Fruit fly (Drosophila melanogaster) whole organism, embryonic: Measurements from ENCODE around the gene UQCR-14L.

Experiments used
- Adf1 ChIP-seq: fragments of 200-800 bp; sonication (Bioruptor generic); IDR thresholded peaks from 2 replicates; pipeline ENCODE4 v1.3.6; 2022; ENCODE audit warnings: missing biosample characterization, missing genetic modification characterization
- Awh ChIP-seq: fragments of 200-800 bp; sonication (Bioruptor generic); IDR thresholded peaks from 2 replicates; pipeline ENCODE4, ENCODE4 v1.3.6; 2022; ENCODE audit warnings: missing biosample characterization, missing genetic modification characterization
- CG10979 ChIP-seq: fragments of 200-800 bp; sonication (Bioruptor generic); optimal IDR thresholded peaks from 2 replicates; lab custom pipeline; 2018; ENCODE audit warnings: missing biosample characterization, mild to moderate bottlenecking, missing genetic modification characterization, moderate library complexity
- CG11504 ChIP-seq: fragments of 200-800 bp; sonication (Bioruptor generic); optimal IDR thresholded peaks from 3 replicates; lab custom pipeline; 2019; ENCODE audit warnings: missing biosample characterization, mild to moderate bottlenecking, missing genetic modification characterization, moderate library complexity
- CG11695 ChIP-seq: fragments of 200-800 bp; sonication (Bioruptor generic); IDR thresholded peaks from 3 replicates; pipeline ENCODE4 v1.3.6; 2022; ENCODE audit warnings: missing biosample characterization, missing genetic modification characterization
- CG12219 ChIP-seq: fragments of 200-800 bp; sonication (Bioruptor generic); optimal IDR thresholded peaks from 3 replicates; lab custom pipeline; 2018; ENCODE audit warnings: missing biosample characterization, mild to moderate bottlenecking, missing genetic modification characterization
- CG12942 ChIP-seq: fragments of 200-800 bp; sonication (Bioruptor generic); optimal IDR thresholded peaks from 3 replicates; lab custom pipeline; 2016; ENCODE audit warnings: missing biosample characterization, missing genetic modification characterization
- CG17359 ChIP-seq: fragments of 200-800 bp; sonication (Bioruptor generic); optimal IDR thresholded peaks from 3 replicates; lab custom pipeline; 2018; ENCODE audit warnings: missing biosample characterization, mild to moderate bottlenecking, missing genetic modification characterization, moderate library complexity
- CG1792 ChIP-seq: fragments of 200-800 bp; sonication (Bioruptor generic); optimal IDR thresholded peaks from 2 replicates; lab custom pipeline; 2016; ENCODE audit warnings: missing biosample characterization, missing genetic modification characterization
- CG2199 ChIP-seq: fragments of 200-800 bp; sonication (Bioruptor generic); IDR thresholded peaks from 3 replicates; pipeline ENCODE4 v1.3.6; 2022; ENCODE audit warnings: missing biosample characterization, missing genetic modification characterization
- CG2678 ChIP-seq: fragments of 200-800 bp; sonication (Bioruptor generic); optimal IDR thresholded peaks from 3 replicates; lab custom pipeline; 2019; ENCODE audit warnings: missing biosample characterization, mild to moderate bottlenecking, missing genetic modification characterization, moderate library complexity
- CG30403 ChIP-seq: fragments of 200-800 bp; sonication (Bioruptor generic); optimal IDR thresholded peaks from 3 replicates; lab custom pipeline; 2016; ENCODE audit warnings: missing biosample characterization, missing genetic modification characterization
- CG32767 ChIP-seq: fragments of 200-800 bp; sonication (Bioruptor generic); IDR thresholded peaks from 2 replicates; pipeline ENCODE4 v1.3.6; 2022; ENCODE audit warnings: missing biosample characterization, missing genetic modification characterization
- CG5953 ChIP-seq: fragments of 200-800 bp; sonication (Bioruptor generic); IDR thresholded peaks from 2 replicates; pipeline ENCODE4 v1.3.6; 2022; ENCODE audit warnings: missing biosample characterization, missing genetic modification characterization
- CG9727 ChIP-seq: fragments of 200-800 bp; sonication (Bioruptor generic); optimal IDR thresholded peaks from 3 replicates; lab custom pipeline; 2017; ENCODE audit warnings: missing biosample characterization, mild to moderate bottlenecking, missing genetic modification characterization
- Dll ChIP-seq: fragments of 200-800 bp; sonication (Bioruptor generic); IDR thresholded peaks from 4 replicates; pipeline ENCODE4 v1.3.6; 2022; ENCODE audit warnings: missing biosample characterization, missing genetic modification characterization; ENCODE audit not compliant: partially characterized antibody
- Doc3 ChIP-seq: fragments of 200-800 bp; sonication (Bioruptor generic); IDR thresholded peaks from 3 replicates; pipeline ENCODE4 v1.3.6; 2022; ENCODE audit warnings: missing biosample characterization, missing genetic modification characterization; ENCODE audit not compliant: partially characterized antibody
- Drgx ChIP-seq: fragments of 200-800 bp; sonication (Bioruptor generic); IDR thresholded peaks from 2 replicates; pipeline ENCODE4 v1.3.6; 2022; ENCODE audit warnings: missing biosample characterization, missing genetic modification characterization
- E2f2 ChIP-seq: fragments of 200-800 bp; sonication (Bioruptor generic); IDR thresholded peaks from 2 replicates; pipeline ENCODE4 v1.3.6; 2022; ENCODE audit warnings: missing biosample characterization, missing genetic modification characterization
- Hmr ChIP-seq: fragments of 200-800 bp; sonication (Bioruptor generic); optimal IDR thresholded peaks from 3 replicates; lab custom pipeline; 2017; ENCODE audit warnings: mild to moderate bottlenecking, missing biosample characterization, missing genetic modification reagents, missing genetic modification characterization
- MESR4 ChIP-seq: fragments of 200-800 bp; sonication (Bioruptor generic); optimal IDR thresholded peaks from 2 replicates; lab custom pipeline; 2018; ENCODE audit warnings: missing biosample characterization, mild to moderate bottlenecking, missing genetic modification characterization, moderate library complexity
- Med ChIP-seq: fragments of 200-800 bp; sonication (Bioruptor generic); peaks from one replicate; lab custom pipeline; 2016; ENCODE audit warnings: missing biosample characterization, missing genetic modification characterization, mild to moderate bottlenecking, inconsistent platforms, moderate library complexity
- Meics ChIP-seq: fragments of 200-800 bp; sonication (Bioruptor generic); optimal IDR thresholded peaks from 2 replicates; lab custom pipeline; 2017; ENCODE audit warnings: missing biosample characterization, mild to moderate bottlenecking, missing genetic modification characterization
- Oaz ChIP-seq: fragments of 200-800 bp; sonication (Bioruptor generic); IDR thresholded peaks from 2 replicates; pipeline ENCODE4 v1.3.6; 2022; ENCODE audit warnings: missing biosample characterization, missing genetic modification characterization
- Ptx1 ChIP-seq: fragments of 200-800 bp; sonication (Bioruptor generic); IDR thresholded peaks from 2 replicates; pipeline ENCODE4 v1.3.6; 2022; ENCODE audit warnings: missing biosample characterization, missing genetic modification characterization
- Sin3A ChIP-seq: fragments of >200 bp; optimal IDR thresholded peaks from 2 replicates; lab custom pipeline; 2018
- bsh ChIP-seq, 2 experiments: fragments of 200-800 bp; sonication (Bioruptor generic); optimal IDR thresholded peaks; 2 replicates each; lab custom pipeline; 2017 to 2018; ENCODE audit warnings: mild to moderate bottlenecking in 2 of 2, missing biosample characterization in 2 of 2, missing genetic modification characterization in 2 of 2, moderate library complexity in 1 of 2
- caup ChIP-seq: fragments of 200-800 bp; sonication (Bioruptor generic); optimal IDR thresholded peaks from 3 replicates; lab custom pipeline; 2017; ENCODE audit warnings: missing biosample characterization, mild to moderate bottlenecking, missing genetic modification characterization, moderate library complexity; ENCODE audit not compliant: severe bottlenecking
- cg ChIP-seq: fragments of 200-800 bp; sonication (Bioruptor generic); optimal IDR thresholded peaks from 3 replicates; lab custom pipeline; 2019; ENCODE audit warnings: missing biosample characterization, mild to moderate bottlenecking, missing genetic modification characterization, moderate library complexity
- ci ChIP-seq: fragments of 200-800 bp; sonication (Bioruptor generic); IDR thresholded peaks from 3 replicates; pipeline ENCODE4 v1.3.6; 2022; ENCODE audit warnings: missing biosample characterization, missing genetic modification characterization
- esg ChIP-seq: fragments of 200-800 bp; sonication (Bioruptor generic); conservative IDR thresholded peaks from 2 replicates; pipeline ENCODE4 v1.3.6; 2022; ENCODE audit warnings: missing biosample characterization, missing genetic modification characterization
- gce ChIP-seq: fragments of 200-800 bp; sonication (Bioruptor generic); IDR thresholded peaks from 3 replicates; pipeline ENCODE4 v1.3.6; 2022; ENCODE audit warnings: missing biosample characterization, missing genetic modification characterization
- gcm ChIP-seq: fragments of 200-800 bp; sonication (Bioruptor generic); optimal IDR thresholded peaks from 2 replicates; lab custom pipeline; 2019; ENCODE audit warnings: missing biosample characterization, mild to moderate bottlenecking, missing genetic modification characterization, moderate library complexity
- gcm2 ChIP-seq: fragments of 200-800 bp; sonication (Bioruptor generic); optimal IDR thresholded peaks from 2 replicates; lab custom pipeline; 2016; ENCODE audit warnings: missing biosample characterization, missing genetic modification characterization
- grau ChIP-seq: fragments of 200-800 bp; optimal IDR thresholded peaks from 3 replicates; lab custom pipeline; 2019; ENCODE audit warnings: missing biosample characterization, mild to moderate bottlenecking, missing genetic modification characterization, moderate library complexity
- grn ChIP-seq: fragments of 200-800 bp; sonication (Bioruptor generic); optimal IDR thresholded peaks from 3 replicates; lab custom pipeline; 2017; ENCODE audit warnings: missing biosample characterization, missing genetic modification characterization
- h ChIP-seq: fragments of >200 bp; optimal IDR thresholded peaks from 2 replicates; lab custom pipeline; 2017
- insv ChIP-seq, 2 experiments: fragments of 200-800 bp; sonication (Bioruptor generic); optimal IDR thresholded peaks; 3 replicates each; lab custom pipeline; 2016 to 2018; ENCODE audit warnings: missing biosample characterization in 2 of 2, missing genetic modification characterization in 2 of 2
- ken ChIP-seq: fragments of 200-800 bp; sonication (Bioruptor generic); IDR thresholded peaks from 3 replicates; pipeline ENCODE4 v1.3.6; 2022; ENCODE audit warnings: missing biosample characterization, missing genetic modification characterization
- pan ChIP-seq, 4 experiments: fragments of >200 bp in 3 of 4; fragments of 200-800 bp in 1 of 4; sonication (Bioruptor generic) in 1 of 4; optimal IDR thresholded peaks in 3 of 4; IDR thresholded peaks in 1 of 4; 2 replicates each; pipeline versions ENCODE4 v1.3.6 to Lab custom; 2017 to 2022; ENCODE audit warnings: missing biosample characterization in 2 of 4, missing genetic modification characterization in 2 of 4, mixed read lengths in 1 of 4
- prd ChIP-seq, 3 experiments: fragments of >200 bp in 2 of 3; fragments of 200-800 bp in 1 of 3; sonication (Bioruptor generic) in 1 of 3; optimal IDR thresholded peaks in 2 of 3; IDR thresholded peaks in 1 of 3; 2 replicates in 2 of 3; 3 replicates in 1 of 3; pipeline versions ENCODE4 v1.3.6 to Lab custom; 2017 to 2022; ENCODE audit warnings: missing biosample characterization in 1 of 3, missing genetic modification characterization in 1 of 3
- ranshi ChIP-seq: fragments of 200-800 bp; sonication (Bioruptor generic); IDR thresholded peaks from 2 replicates; pipeline ENCODE4 v1.3.6; 2022; ENCODE audit warnings: missing biosample characterization, missing genetic modification characterization
- row ChIP-seq: fragments of 200-800 bp; sonication (Bioruptor generic); IDR thresholded peaks from 3 replicates; pipeline ENCODE4 v1.3.6; 2022; ENCODE audit warnings: missing biosample characterization, missing genetic modification characterization
- so ChIP-seq: fragments of 200-800 bp; sonication (Bioruptor generic); IDR thresholded peaks from 3 replicates; pipeline ENCODE4 v1.3.6; 2022; ENCODE audit warnings: missing biosample characterization, missing genetic modification characterization
- tll ChIP-seq, 2 experiments: fragments of 200-800 bp in 1 of 2; fragments of >200 bp in 1 of 2; sonication (Bioruptor generic) in 1 of 2; optimal IDR thresholded peaks; 2 replicates each; lab custom pipeline; 2017 to 2019; ENCODE audit warnings: missing biosample characterization in 2 of 2, missing genetic modification characterization in 2 of 2, mild to moderate bottlenecking in 1 of 2, moderate library complexity in 1 of 2
- unpg ChIP-seq: fragments of 200-800 bp; sonication (Bioruptor generic); optimal IDR thresholded peaks from 3 replicates; lab custom pipeline; 2018; ENCODE audit warnings: missing biosample characterization, mild to moderate bottlenecking, missing genetic modification characterization, moderate library complexity
- vnd ChIP-seq: fragments of 200-800 bp; sonication (Bioruptor generic); IDR thresholded peaks from 3 replicates; pipeline ENCODE4 v1.3.6; 2022; ENCODE audit warnings: missing biosample characterization, missing genetic modification characterization; ENCODE audit not compliant: partially characterized antibody
- zen ChIP-seq: fragments of 200-800 bp; sonication (Bioruptor generic); optimal IDR thresholded peaks from 3 replicates; lab custom pipeline; 2018; ENCODE audit warnings: missing biosample characterization, mild to moderate bottlenecking, missing genetic modification characterization, moderate library complexity

UQCR-14L gene

dm6 chr3R:28340606-28340999, 46.8 kb downstream of the UQCR-14L start:
- TF ChIP-seq CG32767 (GFP tag; lab: Robert Waterston, UW) (0 out of 2 replicates have a peak, but pooled peaks have one; percentile 17), CG5953 (GFP tag; lab: Robert Waterston, UW) (no peak), CG17359 (tag; lab: Kevin White, UChicago) (peak; percentile 35), CG2678 (tag; lab: Kevin White, UChicago) (peak; percentile 59), Doc3 (no peak), gcm2 (no peak), zen (peak; percentile 48), caup (no peak), CG10979 (tag; lab: Kevin White, UChicago) (peak; percentile 37), Sin3A (peak; percentile 5), insv (GFP tag; optimal IDR thresholded peaks at IDR 0.05; lab: Kevin White, UChicago) (peak in 1 of 2 experiments; percentile 66), Hmr (GFP tag; lab: Kevin White, UChicago) (peak; percentile 7), CG1792 (GFP tag; lab: Kevin White, UChicago) (no peak), CG12219 (GFP tag; lab: Kevin White, UChicago) (peak; percentile 1), CG12942 (no peak), so (GFP tag; lab: Robert Waterston, UW) (0 out of 3 replicates have a peak, but pooled peaks have one; percentile 16), Awh (GFP tag; lab: Robert Waterston, UW) (peak; percentile 50; the same call in 1 of the 2 replicates), CG30403 (GFP tag; lab: Kevin White, UChicago) (peak; percentile 9), ranshi (GFP tag; lab: Robert Waterston, UW) (0 out of 2 replicates have a peak, but pooled peaks have one; percentile 6), Oaz (GFP tag; lab: Robert Waterston, UW) (no peak), row (GFP tag; lab: Robert Waterston, UW) (peak; percentile 62), gcm (GFP tag; lab: Kevin White, UChicago) (peak; percentile 10), bsh (GFP tag; optimal IDR thresholded peaks at IDR 0.05; lab: Kevin White, UChicago) (peak in 1 of 2 experiments; percentile 16), CG2199 (GFP tag; lab: Robert Waterston, UW) (peak; percentile 42; the same call in 1 of the 3 replicates), Meics (peak; percentile 46), E2f2 (GFP tag; lab: Robert Waterston, UW) (0 out of 2 replicates have a peak, but pooled peaks have one; percentile 12), CG11695 (GFP tag; lab: Robert Waterston, UW) (0 out of 3 replicates have a peak, but pooled peaks have one; percentile 10), Ptx1 (GFP tag; lab: Robert Waterston, UW) (peak; percentile 27; the same call in 1 of the 2 replicates), Drgx (GFP tag; lab: Robert Waterston, UW) (0 out of 2 replicates have a peak, but pooled peaks have one; percentile 12), CG11504 (peak; percentile 22), gce (0 out of 3 replicates have a peak, but pooled peaks have one; percentile 28), esg (GFP tag; lab: Robert Waterston, UW) (0 out of 2 replicates have a peak, but pooled peaks have one; percentile 8), grau (tag; lab: Kevin White, UChicago) (peak; percentile 92), Adf1 (no peak), grn (GFP tag; lab: Kevin White, UChicago) (peak; percentile 9), unpg (GFP tag; lab: Kevin White, UChicago) (peak; percentile 8), h (lab: Kevin White, UChicago) (no peak), prd (optimal IDR thresholded peaks at IDR 0.05; lab: Kevin White, UChicago) (no peak), prd (GFP tag; IDR thresholded peaks at IDR 0.05; lab: Robert Waterston, UW) (0 out of 3 replicates have a peak, but pooled peaks have one; percentile 8), vnd (GFP tag; lab: Robert Waterston, UW) (no peak), Med (GFP tag; lab: Kevin White, UChicago) (peak; percentile 56), ken (GFP tag; lab: Robert Waterston, UW) (peak; percentile 21; the same call in 1 of the 3 replicates), cg (peak; percentile 84), CG9727 (GFP tag; lab: Kevin White, UChicago) (no peak), pan (optimal IDR thresholded peaks at IDR 0.05; lab: Kevin White, UChicago) (no peak), pan (GFP tag; optimal IDR thresholded peaks at IDR 0.05 in 1 of 2, IDR thresholded peaks at IDR 0.05 in 1 of 2) (peak in 1 of 2 experiments; percentile 34), tll (GFP tag; optimal IDR thresholded peaks at IDR 0.05; lab: Kevin White, UChicago) (peak in 1 of 2 experiments; percentile 54), Dll (no peak), MESR4 (GFP tag; lab: Kevin White, UChicago) (peak; percentile 22), ci (peak; percentile 52; the same call in 2 of the 3 replicates)
